Fruit fly (Drosophila melanogaster) whole organism, pupa: Measurements from ENCODE around the gene Osi19.

ENCODE experiments used
- CG32121 ChIP-seq: fragments of 200-800 bp; sonication (Bioruptor generic); IDR thresholded peaks from 2 replicates; pipeline ENCODE4 v1.3.6; 2022; ENCODE audit warnings: missing biosample characterization, missing genetic modification characterization
- EcR ChIP-seq: fragments of 200-800 bp; sonication (Bioruptor generic); optimal IDR thresholded peaks from 3 replicates; lab custom pipeline; 2019; ENCODE audit warnings: missing biosample characterization, missing genetic modification characterization, mild to moderate bottlenecking, moderate library complexity, missing genetic modification reagents
- Pif1A ChIP-seq: fragments of 200-800 bp; sonication (Bioruptor generic); optimal IDR thresholded peaks from 3 replicates; lab custom pipeline; 2016; ENCODE audit warnings: missing biosample characterization, missing genetic modification characterization
- Pif1B ChIP-seq: fragments of 200-800 bp; sonication (Bioruptor generic); optimal IDR thresholded peaks from 3 replicates; lab custom pipeline; 2016; ENCODE audit warnings: missing biosample characterization, missing genetic modification characterization

Gene Osi19

dm6 chr3R:6383466-6383769 is 48.3 kb downstream of the Osi19 start:
- no peak for TF ChIP-seq Pif1B (GFP tag; lab: Kevin White, UChicago)
- TF ChIP-seq EcR (GFP tag; lab: Kevin White, UChicago), result peak; percentile 86
- no peak for TF ChIP-seq CG32121 (GFP tag; lab: Robert Waterston, UW)
- TF ChIP-seq Pif1A (GFP tag; lab: Kevin White, UChicago), result no peak
